Fruit fly (Drosophila melanogaster) whole organism, wandering third instar larva: ENCODE results near the gene CG43400.
A peak's percentile ranks its signal among the peaks of the same experiment; 100 is the strongest.

Experiments used
- Abd-B ChIP-seq: fragments of >200 bp; optimal IDR thresholded peaks from 2 replicates; lab custom pipeline; 2017; ENCODE audit warnings: missing biosample characterization, missing genetic modification characterization
- CG32264 ChIP-seq: fragments of 200-800 bp; sonication (Bioruptor generic); optimal IDR thresholded peaks from 2 replicates; lab custom pipeline; 2016; ENCODE audit warnings: missing biosample characterization, missing genetic modification characterization
- CG9705 ChIP-seq: fragments of 200-800 bp; sonication (Bioruptor generic); optimal IDR thresholded peaks from 2 replicates; lab custom pipeline; 2018; ENCODE audit warnings: missing biosample characterization, mild to moderate bottlenecking, missing genetic modification characterization
- Dfd ChIP-seq: fragments of >200 bp; optimal IDR thresholded peaks from 2 replicates; lab custom pipeline; 2017; ENCODE audit warnings: missing biosample characterization, missing genetic modification characterization
- GATAd ChIP-seq: sonication (Bioruptor generic); optimal IDR thresholded peaks from 2 replicates; lab custom pipeline; 2016; ENCODE audit warnings: missing biosample characterization, missing genetic modification characterization
- HLH106 ChIP-seq: fragments of 200-800 bp; optimal IDR thresholded peaks from 3 replicates; lab custom pipeline; 2019; ENCODE audit warnings: missing biosample characterization, mild to moderate bottlenecking, missing genetic modification characterization, moderate library complexity
- Hnf4 ChIP-seq: fragments of 200-800 bp; sonication (Bioruptor generic); optimal IDR thresholded peaks from 2 replicates; lab custom pipeline; 2016; ENCODE audit warnings: missing biosample characterization, mild to moderate bottlenecking, missing genetic modification characterization
- Hr78 ChIP-seq: fragments of >200 bp; optimal IDR thresholded peaks from 2 replicates; lab custom pipeline; 2017; ENCODE audit warnings: missing biosample characterization, missing genetic modification characterization
- Hr83 ChIP-seq: fragments of 200-300 bp; sonication (Bioruptor generic); optimal IDR thresholded peaks from 2 replicates; lab custom pipeline; 2016; ENCODE audit warnings: missing biosample characterization, mild to moderate bottlenecking, missing genetic modification characterization, moderate library complexity; ENCODE audit not compliant: poor library complexity, severe bottlenecking
- Jra ChIP-seq: sonication (Bioruptor generic); optimal IDR thresholded peaks from 2 replicates; lab custom pipeline; 2016; ENCODE audit warnings: missing biosample characterization, missing genetic modification characterization
- Mio ChIP-seq: sonication (Bioruptor generic); optimal IDR thresholded peaks from 2 replicates; lab custom pipeline; 2016; ENCODE audit warnings: missing biosample characterization, missing genetic modification characterization
- Myc ChIP-seq: fragments of >200 bp; optimal IDR thresholded peaks from 2 replicates; lab custom pipeline; 2017
- N ChIP-seq: fragments of >200 bp; optimal IDR thresholded peaks from 2 replicates; lab custom pipeline; 2018; ENCODE audit warnings: missing biosample characterization, missing external identifiers, missing genetic modification characterization
- OdsH ChIP-seq: fragments of 200-800 bp; sonication (Bioruptor generic); optimal IDR thresholded peaks from 2 replicates; lab custom pipeline; 2016; ENCODE audit warnings: missing biosample characterization, mild to moderate bottlenecking, missing genetic modification characterization
- Rel ChIP-seq, 2 experiments: fragments of 200-800 bp; sonication (Bioruptor generic) in 1 of 2; optimal IDR thresholded peaks; 2 replicates in 1 of 2; 3 replicates in 1 of 2; lab custom pipeline; 2016 to 2019; ENCODE audit warnings: mild to moderate bottlenecking in 2 of 2, missing biosample characterization in 2 of 2, missing genetic modification characterization in 2 of 2, moderate library complexity in 1 of 2
- Sp1 ChIP-seq: fragments of 200-800 bp; sonication (Bioruptor generic); optimal IDR thresholded peaks from 3 replicates; lab custom pipeline; 2019; ENCODE audit warnings: missing biosample characterization, mild to moderate bottlenecking, missing genetic modification characterization, moderate library complexity
- Vsx2 ChIP-seq: fragments of 200-300, 225-300 bp; sonication (Bioruptor generic); optimal IDR thresholded peaks from 2 replicates; lab custom pipeline; 2018; ENCODE audit warnings: missing biosample characterization, missing genetic modification characterization; ENCODE audit not compliant: partially characterized antibody
- br ChIP-seq: fragments of 200-800 bp; sonication (Bioruptor generic); optimal IDR thresholded peaks from 2 replicates; lab custom pipeline; 2016; ENCODE audit warnings: missing biosample characterization, missing genetic modification characterization
- brk ChIP-seq: fragments of 200-800 bp; sonication (Bioruptor generic); optimal IDR thresholded peaks from 2 replicates; lab custom pipeline; 2016; ENCODE audit warnings: missing biosample characterization, mild to moderate bottlenecking, missing genetic modification characterization
- dl ChIP-seq, 2 experiments: fragments of 175-275, 200-275 bp in 1 of 2; fragments of 200-275 bp in 1 of 2; sonication (Bioruptor generic); optimal IDR thresholded peaks; lab custom pipeline; 2018; ENCODE audit warnings: mild to moderate bottlenecking in 2 of 2, missing biosample characterization in 2 of 2, missing genetic modification characterization in 2 of 2, moderate library complexity in 2 of 2; ENCODE audit not compliant: partially characterized antibody in 2 of 2, insufficient read depth in 1 of 2
- dmrt93B ChIP-seq: fragments of 200-800 bp; sonication (Bioruptor generic); optimal IDR thresholded peaks from 2 replicates; lab custom pipeline; 2018; ENCODE audit warnings: missing biosample characterization, mild to moderate bottlenecking, missing genetic modification characterization
- dsf ChIP-seq: sonication (Bioruptor generic); optimal IDR thresholded peaks from 2 replicates; lab custom pipeline; 2016; ENCODE audit warnings: missing biosample characterization, missing genetic modification characterization, borderline replicate concordance
- ey ChIP-seq: fragments of 200-800 bp; sonication (Bioruptor generic); optimal IDR thresholded peaks from 2 replicates; lab custom pipeline; 2016; ENCODE audit warnings: missing biosample characterization, missing genetic modification characterization
- foxo ChIP-seq, 2 experiments: fragments of 200-800 bp; sonication (Bioruptor generic); optimal IDR thresholded peaks; 2 replicates in 1 of 2; 3 replicates in 1 of 2; lab custom pipeline; 2016 to 2017; ENCODE audit warnings: missing biosample characterization in 2 of 2, missing genetic modification characterization in 2 of 2
- fru ChIP-seq: fragments of 200-800 bp; sonication (Bioruptor generic); optimal IDR thresholded peaks from 3 replicates; lab custom pipeline; 2016; ENCODE audit warnings: missing biosample characterization, mild to moderate bottlenecking, missing genetic modification characterization
- h ChIP-seq: fragments of 200-800 bp; sonication (Bioruptor generic); optimal IDR thresholded peaks from 3 replicates; lab custom pipeline; 2016; ENCODE audit warnings: missing biosample characterization, mild to moderate bottlenecking, missing genetic modification characterization
- jim ChIP-seq: fragments of 175-275, 200-325 bp; sonication (Bioruptor generic); optimal IDR thresholded peaks from 2 replicates; lab custom pipeline; 2016; ENCODE audit warnings: missing biosample characterization, mild to moderate bottlenecking, missing genetic modification characterization
- lola ChIP-seq: fragments of >200 bp; optimal IDR thresholded peaks from 2 replicates; lab custom pipeline; 2017; ENCODE audit warnings: missing biosample characterization, missing genetic modification characterization
- pan ChIP-seq: fragments of >200 bp; optimal IDR thresholded peaks from 2 replicates; lab custom pipeline; 2017
- psq ChIP-seq: fragments of 200-800 bp; sonication (Bioruptor generic); optimal IDR thresholded peaks from 3 replicates; lab custom pipeline; 2017; ENCODE audit warnings: missing biosample characterization, mild to moderate bottlenecking, missing genetic modification characterization, moderate library complexity
- rgr ChIP-seq: fragments of 200-800 bp; sonication (Bioruptor generic); optimal IDR thresholded peaks from 3 replicates; lab custom pipeline; 2016; ENCODE audit warnings: missing biosample characterization, mild to moderate bottlenecking, missing genetic modification characterization
- sage ChIP-seq: fragments of 200-800 bp; sonication (Bioruptor generic); optimal IDR thresholded peaks from 2 replicates; lab custom pipeline; 2016; ENCODE audit warnings: missing biosample characterization, mild to moderate bottlenecking, missing genetic modification characterization
- sv ChIP-seq: fragments of 200-800 bp; sonication (Bioruptor generic); optimal IDR thresholded peaks from 3 replicates; lab custom pipeline; 2016; ENCODE audit warnings: missing biosample characterization, missing genetic modification characterization
- tai ChIP-seq: sonication (Bioruptor generic); optimal IDR thresholded peaks from 2 replicates; lab custom pipeline; 2016; ENCODE audit warnings: missing biosample characterization, missing genetic modification characterization
- usp ChIP-seq: fragments of >200 bp; optimal IDR thresholded peaks from 2 replicates; lab custom pipeline; 2017; ENCODE audit warnings: missing biosample characterization, missing genetic modification characterization
- woc ChIP-seq: sonication (Bioruptor generic); optimal IDR thresholded peaks from 2 replicates; lab custom pipeline; 2016; ENCODE audit warnings: missing biosample characterization, mild to moderate bottlenecking, missing genetic modification characterization

The CG43400 gene

DNA sequence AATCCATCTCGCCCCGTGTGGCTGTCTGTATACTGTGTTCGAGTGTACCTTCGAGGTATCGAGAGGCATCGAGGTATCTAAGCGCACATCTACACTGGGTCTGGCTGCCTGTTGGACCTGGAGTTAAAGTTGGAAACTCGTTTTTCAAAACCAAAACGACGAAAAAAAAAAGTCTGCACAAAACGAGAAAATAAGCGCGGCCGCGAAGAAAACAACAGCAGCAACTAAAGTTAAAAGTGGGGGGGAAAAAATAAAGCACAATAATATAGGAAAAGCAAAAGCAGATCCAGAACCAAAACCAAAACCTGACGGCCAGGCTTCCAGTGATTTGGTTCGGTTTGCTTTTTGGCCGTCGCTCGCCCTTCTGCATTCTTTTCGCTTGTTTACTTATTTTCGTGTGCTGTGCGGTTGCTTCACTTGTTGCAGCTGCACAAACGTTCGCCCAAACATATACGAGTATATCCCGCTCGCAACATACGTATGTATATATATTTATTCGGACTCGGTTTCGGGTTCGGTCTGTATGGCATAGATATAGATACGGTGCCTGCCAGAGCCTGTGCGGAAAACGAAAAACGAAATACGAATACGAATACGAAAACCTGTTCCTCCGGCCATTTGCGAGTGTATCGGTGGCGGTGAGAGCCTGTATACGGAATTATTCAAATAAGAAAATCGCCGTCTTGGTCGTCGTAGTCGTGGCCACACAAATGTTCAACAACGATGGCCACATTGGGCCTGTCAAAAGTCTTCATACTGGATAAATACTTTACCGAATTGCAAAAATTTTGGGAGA, 11.4 kb upstream of the CG43400 start (continued):
- TF ChIP-seq sv = no peak

- no peak for TF ChIP-seq h (GFP tag; lab: Kevin White, UChicago)
- no peak for TF ChIP-seq N
- no peak for TF ChIP-seq Dfd (GFP tag; lab: Kevin White, UChicago)
- TF ChIP-seq lola = no peak
- TF ChIP-seq dl (GFP tag; optimal IDR thresholded peaks at IDR 0.05; lab: Kevin White, UChicago; ENCODE audit: insufficient read depth in 1 of 2, partially characterized antibody in 2 of 2) = no peak
- no peak for TF ChIP-seq rgr (GFP tag; lab: Kevin White, UChicago)
- TF ChIP-seq Abd-B (GFP tag; lab: Kevin White, UChicago) = no peak
- no peak for TF ChIP-seq pan (lab: Kevin White, UChicago)
- no peak for TF ChIP-seq foxo (GFP tag; optimal IDR thresholded peaks at IDR 0.05; lab: Kevin White, UChicago)
- TF ChIP-seq Mio = no peak
Observed at dm6 chr2L:8480825-8481224, 9.7 kb upstream of the CG43400 start.

DNA sequence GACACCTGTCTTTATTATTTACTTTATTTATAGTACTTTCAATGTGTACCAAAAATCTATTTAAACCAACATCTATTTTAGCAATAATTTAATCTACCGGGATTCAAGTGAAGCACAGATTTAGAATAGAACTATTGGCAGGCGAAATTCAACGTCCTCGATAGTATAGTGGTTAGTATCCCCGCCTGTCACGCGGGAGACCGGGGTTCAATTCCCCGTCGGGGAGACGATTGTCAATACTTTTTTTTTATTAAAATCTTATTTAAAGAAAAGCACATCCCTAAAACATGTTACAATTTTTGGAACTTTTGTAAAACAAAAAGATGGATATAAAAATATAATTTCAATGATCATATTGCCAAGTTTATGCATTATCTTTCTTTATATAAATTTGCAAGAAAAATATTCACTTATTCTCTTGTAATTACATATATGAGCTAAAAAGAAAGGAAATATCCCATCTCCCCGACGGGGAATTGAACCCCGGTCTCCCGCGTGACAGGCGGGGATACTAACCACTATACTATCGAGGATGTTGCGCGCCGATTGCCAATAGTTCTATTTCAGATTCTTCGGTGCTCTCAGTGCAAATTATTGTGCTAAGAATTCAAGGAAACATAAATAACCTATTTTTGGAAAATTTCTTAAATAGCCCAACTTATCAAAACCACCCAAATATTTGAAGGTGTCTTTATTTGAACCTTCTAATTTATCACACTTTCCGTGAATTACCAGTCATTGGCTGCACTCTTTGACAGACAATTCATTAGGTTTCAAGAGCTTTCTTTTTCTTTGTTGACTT, 8.7 kb upstream of the CG43400 start, which contains the start of gene CG43796:
TSS of gene CG43796 (plus strand) at position 752 of the 802 bp plus-strand sequence.
- TF ChIP-seq Rel (GFP tag; optimal IDR thresholded peaks at IDR 0.05; lab: Kevin White, UChicago) (no peak), Rel (tag; optimal IDR thresholded peaks at IDR 0.05; lab: Kevin White, UChicago) (peak; percentile 50), Hr78 (GFP tag; lab: Kevin White, UChicago) (no peak)
- TF ChIP-seq, all 38 proteins: peak for 1

dm6 chr2L:8485562-8485961, 5.0 kb upstream of the CG43400 start:
- peak; percentile 2 for TF ChIP-seq jim
- peak; percentile 7 for TF ChIP-seq OdsH (GFP tag; lab: Kevin White, UChicago)
- no peak for TF ChIP-seq brk (GFP tag; lab: Kevin White, UChicago)
- TF ChIP-seq Hnf4 (GFP tag; lab: Kevin White, UChicago) = peak; percentile 45
- TF ChIP-seq, all 38 proteins: peak for 3

dm6 chr2L:8488735-8489134, 1.8 kb upstream of the CG43400 start, which contains the start of gene CG13088:
CG13088 (plus strand) TSS chr2L:8488981.
- peak; percentile 39 for TF ChIP-seq N
- TF ChIP-seq dmrt93B (GFP tag; lab: Kevin White, UChicago) = no peak
- TF ChIP-seq Hr83 = peak; percentile 74
- peak; percentile 56 for TF ChIP-seq dsf (GFP tag; lab: Kevin White, UChicago)
- TF ChIP-seq Abd-B (GFP tag; lab: Kevin White, UChicago) = no peak
- TF ChIP-seq Myc = no peak
- TF ChIP-seq foxo (GFP tag; optimal IDR thresholded peaks at IDR 0.05; lab: Kevin White, UChicago) = no peak
- TF ChIP-seq sage (GFP tag; lab: Kevin White, UChicago) = no peak
- no peak for TF ChIP-seq CG9705 (GFP tag; lab: Kevin White, UChicago)
- TF ChIP-seq sv = no peak
- no peak for TF ChIP-seq Vsx2 (GFP tag; lab: Kevin White, UChicago)
- no peak for TF ChIP-seq Sp1 (GFP tag; lab: Kevin White, UChicago)
- no peak for TF ChIP-seq GATAd (GFP tag; lab: Kevin White, UChicago)
- TF ChIP-seq Mio = no peak
- no peak for TF ChIP-seq Hr78 (GFP tag; lab: Kevin White, UChicago)
- peak; percentile 4 for TF ChIP-seq CG32264 (GFP tag; lab: Kevin White, UChicago)
- no peak for TF ChIP-seq pan (lab: Kevin White, UChicago)
- TF ChIP-seq dl (GFP tag; optimal IDR thresholded peaks at IDR 0.05; lab: Kevin White, UChicago; ENCODE audit: insufficient read depth in 1 of 2, partially characterized antibody in 2 of 2) = no peak
- TF ChIP-seq lola = no peak
- no peak for TF ChIP-seq Rel (GFP tag; optimal IDR thresholded peaks at IDR 0.05; lab: Kevin White, UChicago)
- no peak for TF ChIP-seq Rel (tag; optimal IDR thresholded peaks at IDR 0.05; lab: Kevin White, UChicago)
- TF ChIP-seq tai (GFP tag; lab: Kevin White, UChicago) = no peak
- TF ChIP-seq usp (GFP tag; lab: Kevin White, UChicago) = no peak
- TF ChIP-seq Jra (GFP tag; lab: Kevin White, UChicago) = peak; percentile 22
- no peak for TF ChIP-seq psq (GFP tag; lab: Kevin White, UChicago)
- no peak for TF ChIP-seq brk (GFP tag; lab: Kevin White, UChicago)
- peak; percentile 67 for TF ChIP-seq Hnf4 (GFP tag; lab: Kevin White, UChicago)
- TF ChIP-seq br (GFP tag; lab: Kevin White, UChicago) = peak; percentile 4
- TF ChIP-seq h (GFP tag; lab: Kevin White, UChicago) = peak; percentile 56
- TF ChIP-seq fru (GFP tag; lab: Kevin White, UChicago) = peak; percentile 14
- no peak for TF ChIP-seq OdsH (GFP tag; lab: Kevin White, UChicago)
- no peak for TF ChIP-seq Dfd (GFP tag; lab: Kevin White, UChicago)
- TF ChIP-seq rgr (GFP tag; lab: Kevin White, UChicago) = no peak
- TF ChIP-seq ey (GFP tag; lab: Kevin White, UChicago) = no peak
- TF ChIP-seq woc = no peak
- TF ChIP-seq HLH106 (tag; lab: Kevin White, UChicago) = no peak
- TF ChIP-seq jim = no peak
